Worm (Caenorhabditis elegans) whole organism, L4 larva: ENCODE measurements around the gene F21H7.3.

Source experiments
- ZK546.5 ChIP-seq, 2 experiments: sonication (generic microtip); optimal IDR thresholded peaks; 2 replicates each; lab custom pipeline; 2017; ENCODE audit warnings: missing biosample characterization in 2 of 2, missing genetic modification characterization in 2 of 2
- daf-12 ChIP-seq: fragments of 150-350 bp; optimal IDR thresholded peaks from 2 replicates; lab custom pipeline; 2014; ENCODE audit warnings: missing biosample characterization, missing genetic modification reagents, missing genetic modification characterization
- dpl-1 ChIP-seq: fragments of 150-350 bp; optimal IDR thresholded peaks from 2 replicates; lab custom pipeline; 2014; ENCODE audit warnings: missing biosample characterization, missing genetic modification reagents, missing genetic modification characterization
- fkh-10 ChIP-seq: fragments of 150-350 bp; optimal IDR thresholded peaks from 2 replicates; lab custom pipeline; 2014; ENCODE audit warnings: missing biosample characterization, missing genetic modification reagents, missing genetic modification characterization
- lin-13 ChIP-seq: fragments of 150-350 bp; optimal IDR thresholded peaks from 2 replicates; lab custom pipeline; 2014; ENCODE audit warnings: missing biosample characterization, missing genetic modification reagents, missing genetic modification characterization
- mdl-1 ChIP-seq, 2 experiments: fragments of 150-350 bp in 1 of 2; sonication (generic microtip) in 1 of 2; optimal IDR thresholded peaks; 2 replicates each; lab custom pipeline; 2014 to 2017; ENCODE audit warnings: missing biosample characterization in 2 of 2, missing genetic modification characterization in 2 of 2
- nhr-6 ChIP-seq: fragments of 150-350 bp; optimal IDR thresholded peaks from 2 replicates; lab custom pipeline; 2014; ENCODE audit warnings: missing biosample characterization, missing genetic modification characterization
- nhr-77 ChIP-seq: fragments of 150-350 bp; optimal IDR thresholded peaks from 2 replicates; lab custom pipeline; 2014; ENCODE audit warnings: missing biosample characterization, missing genetic modification characterization
- snpc-4 ChIP-seq: fragments of 150-350 bp; optimal IDR thresholded peaks from 2 replicates; lab custom pipeline; 2014; ENCODE audit warnings: missing biosample characterization, missing genetic modification characterization
- unc-130 ChIP-seq: sonication (generic microtip); optimal IDR thresholded peaks from 2 replicates; lab custom pipeline; 2016; ENCODE audit warnings: missing genetic modification reagents, missing genetic modification characterization, missing compliant biosample characterization
- unc-39 ChIP-seq: sonication (generic microtip); optimal IDR thresholded peaks from 2 replicates; lab custom pipeline; 2017; ENCODE audit warnings: missing biosample characterization, missing genetic modification characterization
- zfp-2 ChIP-seq: sonication (generic microtip); optimal IDR thresholded peaks from 2 replicates; lab custom pipeline; 2016; ENCODE audit warnings: mild to moderate bottlenecking, missing genetic modification characterization, missing compliant biosample characterization
- ztf-11 ChIP-seq: fragments of 150-350 bp; optimal IDR thresholded peaks from 2 replicates; lab custom pipeline; 2014; ENCODE audit warnings: missing biosample characterization, missing genetic modification characterization

- TF ChIP-seq fkh-10, result no peak
- TF ChIP-seq nhr-77 (tag; lab: Kevin White, UChicago), result no peak
- TF ChIP-seq lin-13 (GFP tag; lab: Kevin White, UChicago), result no peak
- TF ChIP-seq nhr-6 (tag; lab: Kevin White, UChicago), result no peak
- TF ChIP-seq unc-130 (GFP tag; lab: Kevin White, UChicago), result no peak
- no peak for TF ChIP-seq snpc-4 (tag; lab: Kevin White, UChicago)
- TF ChIP-seq ztf-11 (tag; lab: Kevin White, UChicago), result no peak
- TF ChIP-seq dpl-1 (GFP tag; lab: Kevin White, UChicago), result no peak
- no peak for TF ChIP-seq unc-39 (tag; lab: Kevin White, UChicago)
- no peak for TF ChIP-seq daf-12
- TF ChIP-seq mdl-1 (tag; optimal IDR thresholded peaks at IDR 0.05; lab: Kevin White, UChicago), result no peak
- TF ChIP-seq ZK546.5 (tag; optimal IDR thresholded peaks at IDR 0.05; lab: Kevin White, UChicago), result no peak
- no peak for TF ChIP-seq zfp-2 (tag; lab: Kevin White, UChicago)
These were observed 40.4 kb downstream of the F21H7.3 start, which contains the start of gene rabr-4 for ce11 chrV:16194639-16195038.
